Fruit fly (Drosophila melanogaster) whole organism: ENCODE measurements around the gene Alp10.

Experiments
- CG8478 ChIP-seq: fragments of >200 bp; optimal IDR thresholded peaks from 2 replicates; lab custom pipeline; 2018; ENCODE audit warnings: inconsistent platforms
- Dll ChIP-seq: fragments of >200 bp; optimal IDR thresholded peaks from 2 replicates; lab custom pipeline; 2017
- EcR ChIP-seq, 2 experiments: fragments of >200 bp; optimal IDR thresholded peaks; 2 replicates each; lab custom pipeline; 2017; ENCODE audit warnings: missing biosample characterization in 2 of 2, missing genetic modification characterization in 2 of 2, missing genetic modification reagents in 2 of 2
- pan ChIP-seq: fragments of >200 bp; optimal IDR thresholded peaks from 2 replicates; lab custom pipeline; 2017
- psq ChIP-seq: fragments of >200 bp; optimal IDR thresholded peaks from 2 replicates; lab custom pipeline; 2017
- usp ChIP-seq: fragments of >200 bp; optimal IDR thresholded peaks from 2 replicates; lab custom pipeline; 2017; ENCODE audit warnings: missing biosample characterization, missing genetic modification characterization, mixed read lengths

Gene Alp10

DNA sequence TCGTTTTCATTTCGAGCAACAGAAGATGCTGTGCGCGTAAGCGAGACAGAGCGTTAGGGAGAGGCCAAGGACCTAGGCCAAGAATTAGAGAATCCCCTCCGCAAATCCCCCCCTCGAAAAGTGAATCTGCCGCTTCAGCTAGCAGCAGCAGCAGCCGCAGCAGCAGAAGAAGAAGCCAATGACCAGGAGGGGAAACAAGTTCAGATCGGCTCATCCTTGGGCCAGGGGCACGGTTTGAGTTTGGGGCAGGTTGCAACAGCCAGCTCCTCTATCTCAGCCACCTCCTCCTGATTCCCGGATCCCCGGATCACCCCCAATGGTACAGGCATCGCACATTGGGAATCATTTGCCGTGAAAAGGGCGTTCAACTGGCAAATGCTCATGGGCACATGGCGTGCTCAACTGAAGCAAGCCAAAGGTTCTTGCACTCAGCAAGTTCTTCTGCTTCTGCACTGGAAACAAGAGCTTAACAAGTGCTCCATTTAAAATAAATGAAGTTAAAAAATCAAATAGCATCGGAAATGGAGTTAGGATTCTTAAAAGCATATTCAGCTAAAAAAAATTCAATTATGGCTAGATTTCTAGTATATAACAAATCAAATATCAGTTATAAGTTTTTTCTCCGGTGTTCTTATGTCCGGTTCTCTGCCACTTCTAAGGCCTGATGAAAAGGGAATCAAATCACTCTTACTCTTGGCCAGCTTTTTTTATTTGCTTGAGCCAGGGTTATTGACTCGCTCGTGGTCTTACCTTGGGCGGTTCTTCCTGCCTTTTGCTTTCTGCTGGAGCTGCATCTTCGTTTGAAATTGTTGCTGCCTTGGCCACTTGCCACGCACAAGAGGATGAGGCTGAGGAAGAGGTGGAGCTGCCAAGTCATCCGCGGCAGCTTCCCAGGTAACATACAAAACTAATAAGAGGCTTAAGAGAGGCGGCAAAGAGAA, 38.4 kb upstream of the Alp10 start:
- TF ChIP-seq psq (lab: Kevin White, UChicago) (no peak), EcR (GFP tag; optimal IDR thresholded peaks at IDR 0.05; lab: Kevin White, UChicago) (peak in 1 of 2 experiments; percentile 99), usp (no peak), pan (lab: Kevin White, UChicago) (no peak), Dll (lab: Kevin White, UChicago) (no peak), CG8478 (lab: Kevin White, UChicago) (no peak)

DNA sequence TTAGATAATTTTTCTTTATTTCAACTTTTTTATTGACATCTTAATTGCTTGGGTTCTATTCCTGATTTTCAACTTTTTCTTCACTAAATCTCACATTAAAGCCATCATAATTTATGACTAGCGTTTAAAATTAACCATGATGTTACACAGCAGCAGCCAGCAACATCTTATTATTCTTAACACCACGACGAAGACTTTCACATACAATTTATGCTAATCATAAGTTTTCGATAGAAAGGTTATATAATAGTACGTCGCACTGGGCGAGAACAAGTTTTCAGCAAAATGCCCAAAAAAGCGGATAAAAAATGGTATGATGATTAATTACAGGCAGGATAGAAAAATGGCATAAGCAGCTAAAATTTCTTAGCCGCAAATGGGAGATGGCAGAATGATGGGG, 36.8 kb upstream of the Alp10 start:
- TF ChIP-seq CG8478 (lab: Kevin White, UChicago) (no peak), usp (no peak), psq (lab: Kevin White, UChicago) (no peak), Dll (lab: Kevin White, UChicago) (no peak), pan (lab: Kevin White, UChicago) (no peak), EcR (GFP tag; optimal IDR thresholded peaks at IDR 0.05; lab: Kevin White, UChicago) (no peak)

DNA sequence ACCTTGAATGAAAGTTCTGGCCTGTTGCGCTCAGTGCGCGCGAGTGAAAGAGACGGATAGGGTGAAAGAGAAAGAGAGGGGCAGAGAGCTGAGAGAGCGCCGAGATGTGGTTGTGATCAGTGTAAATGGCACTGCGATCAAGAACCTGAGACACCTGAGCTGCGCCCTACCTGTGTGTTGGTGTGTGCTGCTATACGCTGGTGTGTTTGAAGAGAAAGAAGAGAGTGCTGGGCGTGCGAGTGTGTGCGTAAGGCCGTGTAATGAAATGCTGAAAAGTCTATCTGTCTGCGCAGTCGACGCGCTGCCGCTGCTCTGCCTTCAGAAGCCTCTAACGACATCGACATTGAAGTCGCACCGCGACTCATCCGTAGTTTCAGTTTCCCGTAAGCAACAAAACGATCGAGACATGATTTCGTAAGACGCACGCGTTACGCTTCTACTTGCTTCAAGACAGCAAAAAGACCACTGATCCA, 35.6 kb upstream of the Alp10 start, which contains the start of gene Blimp-1:
Blimp-1 (plus strand) TSS at position 376 of the 473 bp plus-strand sequence.
- TF ChIP-seq EcR (GFP tag; optimal IDR thresholded peaks at IDR 0.05; lab: Kevin White, UChicago) = peak in 1 of 2 experiments; percentile 72
- peak; percentile 88 for TF ChIP-seq Dll (lab: Kevin White, UChicago)
- TF ChIP-seq psq (lab: Kevin White, UChicago) = no peak

DNA sequence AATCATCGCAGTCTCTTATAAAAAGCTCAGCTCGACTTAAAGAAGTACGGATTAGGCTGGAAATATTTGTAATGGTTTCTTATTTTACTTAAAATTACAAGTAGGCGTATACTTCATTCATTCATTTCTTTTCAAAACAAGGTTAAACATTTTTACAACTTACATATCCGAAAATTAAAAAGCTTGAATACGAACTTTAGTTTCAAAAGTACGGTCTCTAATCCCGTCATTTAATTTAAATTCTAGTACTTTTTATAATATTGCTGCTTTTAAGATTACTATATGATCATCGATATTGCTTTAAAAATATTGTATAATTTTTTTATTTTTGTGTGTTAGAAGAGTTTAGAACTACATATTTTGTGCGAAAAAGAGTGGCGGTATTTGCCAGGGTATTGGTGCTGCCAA, 35.1 kb upstream of the Alp10 start:
- no peak for TF ChIP-seq usp

DNA sequence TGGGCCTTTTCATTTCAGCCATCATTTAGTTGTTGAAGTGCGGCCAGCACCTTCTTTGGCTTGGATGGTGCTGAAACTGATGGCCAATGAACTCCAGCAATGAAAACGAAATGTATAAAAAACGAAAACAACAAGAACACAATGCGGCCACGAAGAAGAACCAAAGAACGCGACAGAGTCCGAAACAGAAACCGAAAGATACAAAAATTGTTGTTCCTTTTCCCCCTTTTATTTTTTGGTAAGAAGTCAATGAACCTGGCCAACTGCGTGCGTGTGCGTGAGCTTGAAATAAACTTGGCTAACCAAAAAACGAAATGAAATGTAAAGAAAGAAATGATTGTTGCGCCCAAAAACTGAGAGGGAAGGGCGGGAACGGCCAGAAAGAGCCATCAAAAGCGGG, 32.7 kb upstream of the Alp10 start:
- TF ChIP-seq psq (lab: Kevin White, UChicago) (no peak), EcR (GFP tag; optimal IDR thresholded peaks at IDR 0.05; lab: Kevin White, UChicago) (peak; percentile 46 to 78), pan (lab: Kevin White, UChicago) (no peak), usp (no peak), Dll (lab: Kevin White, UChicago) (no peak), CG8478 (lab: Kevin White, UChicago) (no peak)

DNA sequence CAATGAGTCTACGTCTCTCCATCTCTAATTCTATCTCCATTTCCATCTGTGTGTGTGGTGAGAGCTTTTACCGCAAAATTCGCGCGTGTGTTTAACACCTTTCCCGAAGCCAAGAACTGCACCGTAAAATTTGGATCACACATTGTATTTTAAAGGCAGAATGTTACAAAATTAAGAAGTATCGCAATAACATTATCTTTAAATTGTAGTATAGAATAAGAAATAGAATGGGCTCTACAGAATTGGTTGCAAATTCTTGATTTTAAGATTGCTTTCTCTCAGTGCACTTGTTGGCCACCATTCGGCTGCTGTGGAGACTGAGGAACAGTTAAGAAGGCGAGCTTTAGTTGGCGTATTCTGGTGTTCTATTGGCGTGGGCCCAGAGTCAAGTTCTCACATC, 31.4 kb upstream of the Alp10 start:
- no peak for TF ChIP-seq pan (lab: Kevin White, UChicago)
- TF ChIP-seq CG8478 (lab: Kevin White, UChicago) = no peak
- no peak for TF ChIP-seq usp
- TF ChIP-seq EcR (GFP tag; optimal IDR thresholded peaks at IDR 0.05; lab: Kevin White, UChicago) = no peak
- TF ChIP-seq Dll (lab: Kevin White, UChicago) = no peak

DNA sequence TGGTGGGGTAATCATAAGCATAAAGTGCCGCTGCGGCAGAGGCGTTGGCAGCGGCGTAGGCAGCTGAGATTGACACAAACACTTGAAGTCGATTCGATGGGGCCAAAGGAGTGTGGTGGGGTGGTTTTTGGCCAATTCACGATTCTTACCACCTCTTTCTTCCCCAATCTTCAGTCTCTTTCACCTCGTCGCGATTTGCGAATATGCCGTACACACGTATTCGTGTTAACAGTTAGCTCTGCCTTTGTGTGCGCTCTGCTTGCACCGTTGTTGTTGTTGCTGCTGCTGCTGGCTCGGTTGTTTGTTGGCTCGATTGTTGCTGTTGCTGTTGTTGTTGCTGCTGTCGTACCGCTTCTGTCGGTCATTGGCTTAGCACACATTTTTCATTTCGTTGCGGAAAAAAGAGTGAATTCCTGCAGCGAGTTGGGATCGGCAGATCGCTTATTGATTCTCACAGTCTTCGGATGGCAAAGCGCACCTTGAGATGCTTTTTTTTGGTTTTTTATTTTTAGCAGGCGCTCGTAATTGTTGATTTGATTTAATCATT, 30.1 kb upstream of the Alp10 start:
- TF ChIP-seq Dll (lab: Kevin White, UChicago) = no peak
- no peak for TF ChIP-seq usp
- TF ChIP-seq EcR (GFP tag; optimal IDR thresholded peaks at IDR 0.05; lab: Kevin White, UChicago) = peak; percentile 62 to 86

DNA sequence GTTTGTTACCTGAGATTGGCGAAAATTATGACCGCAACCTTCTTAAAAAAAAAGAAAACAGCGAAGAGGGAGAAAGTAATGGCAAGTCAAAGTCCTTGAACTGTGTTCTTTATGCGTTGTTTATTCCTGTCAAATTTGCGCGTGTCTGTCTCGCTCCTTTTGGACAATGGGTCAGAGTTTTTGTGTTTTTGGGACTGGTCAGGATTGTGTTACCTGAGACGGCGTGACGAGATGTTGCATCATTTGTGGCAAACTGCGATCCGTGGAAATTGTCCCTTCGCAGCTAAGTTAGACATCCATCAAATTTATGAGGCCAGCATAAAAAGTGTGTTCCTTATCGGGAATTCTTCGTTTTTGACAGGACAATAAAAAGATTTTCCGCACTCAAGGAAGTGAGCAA, 28.2 kb upstream of the Alp10 start:
- no peak for TF ChIP-seq CG8478 (lab: Kevin White, UChicago)
- no peak for TF ChIP-seq psq (lab: Kevin White, UChicago)
- TF ChIP-seq Dll (lab: Kevin White, UChicago) = no peak
- no peak for TF ChIP-seq usp
- no peak for TF ChIP-seq pan (lab: Kevin White, UChicago)
- TF ChIP-seq EcR (GFP tag; optimal IDR thresholded peaks at IDR 0.05; lab: Kevin White, UChicago) = no peak

DNA sequence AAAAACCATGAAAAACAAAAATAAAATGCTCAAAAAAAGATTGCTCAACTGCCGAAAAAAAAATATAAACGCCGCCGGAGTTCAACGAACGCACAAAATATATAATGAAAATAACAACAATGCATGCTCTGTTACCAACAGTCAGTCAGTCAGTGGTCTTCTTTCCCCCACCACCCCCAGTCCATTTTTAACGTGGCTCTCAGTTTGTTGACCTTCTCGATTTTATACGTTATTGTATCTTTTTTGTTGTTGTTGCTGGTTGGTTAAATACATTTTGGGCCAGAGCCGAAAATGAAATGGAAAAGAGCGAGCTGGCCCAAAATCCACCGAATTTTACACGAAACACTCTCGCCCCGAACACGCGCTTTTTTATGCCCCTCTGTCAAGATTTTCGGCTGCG, 26.8 kb upstream of the Alp10 start:
- TF ChIP-seq pan (lab: Kevin White, UChicago) (no peak), Dll (lab: Kevin White, UChicago) (peak; percentile 10), EcR (GFP tag; optimal IDR thresholded peaks at IDR 0.05; lab: Kevin White, UChicago) (peak in 1 of 2 experiments; percentile 93)

DNA sequence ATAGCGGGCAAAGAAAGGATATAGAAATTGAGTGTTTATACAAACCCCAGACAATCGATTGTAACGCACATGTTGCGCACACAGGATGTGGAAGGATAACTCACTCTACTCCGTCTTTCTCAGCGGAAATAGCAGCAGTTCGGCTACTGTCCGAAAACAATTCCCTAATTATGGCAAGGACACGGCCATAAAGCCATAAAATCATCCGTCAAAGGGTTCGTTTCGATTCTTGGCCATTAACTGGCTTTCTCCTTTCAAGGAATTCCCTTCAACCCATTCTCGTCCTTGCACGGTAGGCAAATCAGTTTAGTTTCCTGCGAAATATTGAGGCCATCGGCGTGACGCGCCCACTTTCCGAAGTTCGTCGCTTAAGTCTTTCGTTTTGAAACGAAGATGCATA, 26.4 kb upstream of the Alp10 start:
- TF ChIP-seq pan (lab: Kevin White, UChicago) (no peak), usp (no peak), CG8478 (lab: Kevin White, UChicago) (no peak), EcR (GFP tag; optimal IDR thresholded peaks at IDR 0.05; lab: Kevin White, UChicago) (no peak), Dll (lab: Kevin White, UChicago) (no peak), psq (lab: Kevin White, UChicago) (no peak)

DNA sequence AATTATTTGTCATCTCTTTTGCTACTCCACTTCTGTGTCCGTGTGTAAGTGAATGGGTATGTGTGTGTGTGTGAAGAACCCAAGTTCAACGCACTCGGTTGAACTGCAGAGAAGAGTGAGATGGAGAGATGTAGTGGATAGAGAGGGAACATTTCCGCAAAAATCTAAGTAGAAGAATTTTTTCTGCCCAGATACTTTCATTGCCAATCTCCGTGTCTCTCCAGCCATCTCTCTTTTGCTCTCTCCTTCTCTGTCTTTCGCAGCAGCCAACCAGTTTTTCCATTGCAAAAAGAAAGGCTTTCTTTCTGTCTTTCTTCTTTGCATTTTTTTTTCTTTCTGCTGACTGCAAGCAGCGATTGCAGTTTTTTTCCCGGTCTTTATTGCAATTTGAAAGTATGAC, 23.6 kb upstream of the Alp10 start:
- TF ChIP-seq Dll (lab: Kevin White, UChicago) (no peak), pan (lab: Kevin White, UChicago) (no peak), EcR (GFP tag; optimal IDR thresholded peaks at IDR 0.05; lab: Kevin White, UChicago) (peak; percentile 55 to 86)

DNA sequence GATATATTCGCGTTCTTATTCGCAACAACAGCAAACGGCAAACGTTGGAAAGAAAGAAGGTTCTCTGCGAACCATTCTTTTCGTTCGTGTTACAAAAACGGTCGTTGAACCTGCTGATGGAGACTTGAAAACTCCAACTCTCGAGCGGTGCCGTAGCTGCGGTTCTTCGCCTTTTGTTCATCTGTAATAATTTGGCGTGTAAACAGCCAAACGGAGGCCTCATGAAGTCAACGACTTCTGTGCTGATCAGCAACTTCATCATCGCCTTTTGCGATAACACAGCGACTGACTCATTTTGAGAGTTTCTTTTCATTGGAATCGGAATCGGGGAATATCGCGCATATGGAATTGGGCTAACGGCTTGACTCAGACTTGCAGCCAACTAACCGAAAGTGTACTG, 22.3 kb upstream of the Alp10 start:
- peak; percentile 41 to 71 for TF ChIP-seq EcR (GFP tag; optimal IDR thresholded peaks at IDR 0.05; lab: Kevin White, UChicago)
- TF ChIP-seq Dll (lab: Kevin White, UChicago) = no peak
